Fruit fly (Drosophila melanogaster): ENCODE measurements around the gene Lint-1.

DNA sequence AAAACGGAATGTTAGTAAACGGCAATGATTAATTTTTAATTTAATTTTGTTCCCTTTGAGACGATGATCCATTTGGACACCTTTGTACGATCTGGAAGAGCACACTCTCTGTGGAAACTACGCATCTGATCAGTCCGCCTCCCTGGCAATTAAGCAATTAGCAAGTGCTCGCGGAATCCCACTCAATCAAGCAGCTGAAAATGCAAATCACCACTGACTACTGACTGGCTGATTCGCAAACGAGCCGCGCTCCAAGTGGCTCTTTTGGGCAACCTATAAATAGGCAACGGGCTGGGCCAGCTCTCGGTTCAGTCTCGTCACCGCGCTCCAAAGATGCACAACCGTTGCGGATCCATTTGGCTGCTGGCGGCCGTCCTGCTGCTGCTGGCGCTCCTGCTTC is 5.3 kb upstream of the Lint-1 start, which contains the start of gene CG15201:
- TF ChIP-seq CG8089 (GFP tag; optimal IDR thresholded peaks at IDR 0.05) (no peak), kay (GFP tag; optimal IDR thresholded peaks at IDR 0.05) (no peak), CG6254 (GFP tag; optimal IDR thresholded peaks at IDR 0.05) (no peak), CG10209 (GFP tag; optimal IDR thresholded peaks at IDR 0.05) (no peak), Sox100B (GFP tag; optimal IDR thresholded peaks at IDR 0.05) (no peak), CG11695 (GFP tag; IDR thresholded peaks at IDR 0.05) (no peak), CG4707 (GFP tag; optimal IDR thresholded peaks at IDR 0.05) (no peak), chm (GFP tag; IDR thresholded peaks at IDR 0.05) (no peak), Dp (GFP tag; optimal IDR thresholded peaks at IDR 0.05) (no peak), CG30431 (GFP tag; optimal IDR thresholded peaks at IDR 0.05) (no peak), CG13624 (GFP tag; optimal IDR thresholded peaks at IDR 0.05) (no peak), CG17568 (GFP tag; optimal IDR thresholded peaks at IDR 0.05) (no peak)

Measured in whole organism, embryonic.